Fruit fly (Drosophila melanogaster): ENCODE results near the gene CG6980.

CG6980 gene

dm6 chr3R:24799503-24799902 is 7.9 kb upstream of the CG6980 start, which contains the start of gene Ude (continued):
- peak; percentile 99 for TF ChIP-seq onecut (GFP tag; IDR thresholded peaks at IDR 0.05)
- TF ChIP-seq phol (tag; optimal IDR thresholded peaks at IDR 0.05): no peak
- TF ChIP-seq Abd-B (GFP tag; optimal IDR thresholded peaks at IDR 0.05): no peak
- TF ChIP-seq Bgb (GFP tag; IDR thresholded peaks at IDR 0.05; ENCODE audit: partially characterized antibody): 0 out of 2 replicates have a peak, but pooled peaks have one; percentile 18
- TF ChIP-seq CG7745 (tag; optimal IDR thresholded peaks at IDR 0.05): peak; percentile 56
- peak; percentile 16; the same call in 1 of the 2 replicates for TF ChIP-seq amos (GFP tag; IDR thresholded peaks at IDR 0.05; ENCODE audit: partially characterized antibody)
- peak; percentile 18 for TF ChIP-seq CG6765 (GFP tag; optimal IDR thresholded peaks at IDR 0.05)
- TF ChIP-seq Chrac-16 (GFP tag; optimal IDR thresholded peaks at IDR 0.05): no peak
- TF ChIP-seq CG34376 (GFP tag; optimal IDR thresholded peaks at IDR 0.05): peak; percentile 27
- TF ChIP-seq Myb (GFP tag; optimal IDR thresholded peaks at IDR 0.05): no peak
- no peak for TF ChIP-seq Antp (GFP tag; optimal IDR thresholded peaks at IDR 0.05)
- peak in 1 of 2 experiments; percentile 47 for TF ChIP-seq Pdp1 (GFP tag; optimal IDR thresholded peaks at IDR 0.05)
- no peak for TF ChIP-seq Meics (GFP tag; optimal IDR thresholded peaks at IDR 0.05)
- peak; percentile 26 for TF ChIP-seq Med (GFP tag)
- peak; percentile 8 for TF ChIP-seq HmgZ (tag; optimal IDR thresholded peaks at IDR 0.05)
- TF ChIP-seq ci (GFP tag; IDR thresholded peaks at IDR 0.05): peak; percentile 61; the same call in 2 of the 3 replicates
- TF ChIP-seq sob (GFP tag; IDR thresholded peaks at IDR 0.05): 0 out of 2 replicates have a peak, but pooled peaks have one; percentile 11
- no peak for TF ChIP-seq inv (GFP tag; IDR thresholded peaks at IDR 0.05; ENCODE audit: partially characterized antibody)
- peak; percentile 33 for TF ChIP-seq BtbVII (GFP tag; optimal IDR thresholded peaks at IDR 0.05)

- TF ChIP-seq ranshi (GFP tag; IDR thresholded peaks at IDR 0.05): no peak
- no peak for TF ChIP-seq CG12769 (tag; optimal IDR thresholded peaks at IDR 0.05)
- TF ChIP-seq trem (tag; optimal IDR thresholded peaks at IDR 0.05): peak; percentile 51
- no peak for TF ChIP-seq CG11085 (GFP tag; IDR thresholded peaks at IDR 0.05)
- no peak for TF ChIP-seq maf-S (GFP tag; optimal IDR thresholded peaks at IDR 0.05)
- TF ChIP-seq cad (GFP tag; optimal IDR thresholded peaks at IDR 0.05): no peak
- no peak for TF ChIP-seq CG17359 (tag; optimal IDR thresholded peaks at IDR 0.05)
- TF ChIP-seq ro (GFP tag; IDR thresholded peaks at IDR 0.05): no peak
- TF ChIP-seq Bteb2 (GFP tag; optimal IDR thresholded peaks at IDR 0.05): no peak
- TF ChIP-seq CG1602 (GFP tag; optimal IDR thresholded peaks at IDR 0.05): no peak
- TF ChIP-seq Meics (GFP tag; optimal IDR thresholded peaks at IDR 0.05): no peak
- no peak for TF ChIP-seq CG3281 (GFP tag; optimal IDR thresholded peaks at IDR 0.05)
- TF ChIP-seq CG6813 (GFP tag; optimal IDR thresholded peaks at IDR 0.05): no peak
- no peak for TF ChIP-seq ara (GFP tag; IDR thresholded peaks at IDR 0.05)
- TF ChIP-seq D19B (GFP tag; optimal IDR thresholded peaks at IDR 0.05): no peak
- no peak for TF ChIP-seq NK7.1 (GFP tag; optimal IDR thresholded peaks at IDR 0.05)
- no peak for TF ChIP-seq tx (GFP tag; optimal IDR thresholded peaks at IDR 0.05)
- TF ChIP-seq Nf-YA (GFP tag; IDR thresholded peaks at IDR 0.05): no peak
- no peak for TF ChIP-seq Asciz (GFP tag; optimal IDR thresholded peaks at IDR 0.05)
- TF ChIP-seq Opbp (GFP tag; IDR thresholded peaks at IDR 0.05; ENCODE audit: partially characterized antibody): peak; percentile 87
- TF ChIP-seq fd3F (GFP tag; optimal IDR thresholded peaks at IDR 0.05): no peak
- TF ChIP-seq CG11093 (GFP tag; IDR thresholded peaks at IDR 0.05): no peak
- no peak for TF ChIP-seq CG11696 (GFP tag; IDR thresholded peaks at IDR 0.05)
- peak; percentile 15 for TF ChIP-seq gro (GFP tag; optimal IDR thresholded peaks at IDR 0.05)
- no peak for TF ChIP-seq CG12219 (GFP tag; optimal IDR thresholded peaks at IDR 0.05)
- peak; percentile 86 for TF ChIP-seq zen2 (GFP tag; IDR thresholded peaks at IDR 0.05; ENCODE audit: partially characterized antibody)
- TF ChIP-seq p53 (GFP tag; optimal IDR thresholded peaks at IDR 0.05): no peak
- TF ChIP-seq CG1603 (tag; optimal IDR thresholded peaks at IDR 0.05): no peak
- no peak for TF ChIP-seq CG4424 (GFP tag; optimal IDR thresholded peaks at IDR 0.05)
- TF ChIP-seq Hsf (GFP tag; optimal IDR thresholded peaks at IDR 0.05): no peak
- TF ChIP-seq knrl (GFP tag; IDR thresholded peaks at IDR 0.05; ENCODE audit: partially characterized antibody): peak; percentile 83
- TF ChIP-seq salm (tag; optimal IDR thresholded peaks at IDR 0.05): no peak
- TF ChIP-seq CG3995 (GFP tag; optimal IDR thresholded peaks at IDR 0.05): no peak
Measured at dm6 chr3R:24805048-24805447, 2.4 kb upstream of the CG6980 start, which contains the start of gene polybromo. Gene polybromo (minus strand): TSS chr3R:24805259.

All from whole organism, embryonic.